Fruit fly (Drosophila melanogaster): Measurements from ENCODE around the gene LSm-4.
A peak's percentile ranks its signal among the peaks of the same experiment; 100 is the strongest.

The LSm-4 gene

dm6 chr2L:10375464-10376236 lies 29.4 kb downstream of the LSm-4 start, which contains the start of the genes CG33303 and dpr19:
Gene CG33303 (minus strand): TSS chr2L:10375757.
Gene dpr19 (plus strand): TSS chr2L:10376168.
- TF ChIP-seq CG14711 (tag; optimal IDR thresholded peaks at IDR 0.05), result peak; percentile 70
- TF ChIP-seq Clk (GFP tag; optimal IDR thresholded peaks at IDR 0.05), result no peak
- TF ChIP-seq kay (GFP tag; ENCODE audit: borderline replicate concordance), result no peak
- peak; percentile 79 for TF ChIP-seq CG33017 (tag; optimal IDR thresholded peaks at IDR 0.05)
- no peak for TF ChIP-seq toe (GFP tag; optimal IDR thresholded peaks at IDR 0.05)
- TF ChIP-seq CG11617 (GFP tag; optimal IDR thresholded peaks at IDR 0.05), result peak; percentile 73
- TF ChIP-seq Mnt (GFP tag; optimal IDR thresholded peaks at IDR 0.05), result peak; percentile 13
- no peak for TF ChIP-seq CG5204 (GFP tag; optimal IDR thresholded peaks at IDR 0.05)
- peak; percentile 40 for TF ChIP-seq tj (GFP tag; optimal IDR thresholded peaks at IDR 0.05)
- TF ChIP-seq Hr96 (GFP tag; optimal IDR thresholded peaks at IDR 0.05), result no peak
- peak; percentile 29 for TF ChIP-seq CG12768 (GFP tag; optimal IDR thresholded peaks at IDR 0.05)
- TF ChIP-seq pad (GFP tag; optimal IDR thresholded peaks at IDR 0.05), result no peak
- peak; percentile 38 for TF ChIP-seq cic (GFP tag; optimal IDR thresholded peaks at IDR 0.05)
- TF ChIP-seq CG1620 (GFP tag; optimal IDR thresholded peaks at IDR 0.05), result no peak
- TF ChIP-seq bab1 (GFP tag; optimal IDR thresholded peaks at IDR 0.05), result peak; percentile 38
- peak; percentile 74 for TF ChIP-seq CG7101 (tag; optimal IDR thresholded peaks at IDR 0.05)
- peak; percentile 8 for TF ChIP-seq ovo (GFP tag; optimal IDR thresholded peaks at IDR 0.05)
- peak; percentile 63 for TF ChIP-seq CG7045 (GFP tag; optimal IDR thresholded peaks at IDR 0.05)

dm6 chr2L:10373605-10374269 lies 31.3 kb downstream of the LSm-4 start, which contains the start of gene rho-5:
Gene rho-5 (minus strand): TSS chr2L:10373900.
- no peak for TF ChIP-seq CG14711 (tag; optimal IDR thresholded peaks at IDR 0.05)
- TF ChIP-seq CG7045 (GFP tag; optimal IDR thresholded peaks at IDR 0.05), result no peak
- no peak for TF ChIP-seq Mnt (GFP tag; optimal IDR thresholded peaks at IDR 0.05)
- TF ChIP-seq toe (GFP tag; optimal IDR thresholded peaks at IDR 0.05), result no peak
- no peak for TF ChIP-seq Clk (GFP tag; optimal IDR thresholded peaks at IDR 0.05)
- no peak for TF ChIP-seq ovo (GFP tag; optimal IDR thresholded peaks at IDR 0.05)
- no peak for TF ChIP-seq Hr96 (GFP tag; optimal IDR thresholded peaks at IDR 0.05)
- no peak for TF ChIP-seq CG12768 (GFP tag; optimal IDR thresholded peaks at IDR 0.05)
- no peak for TF ChIP-seq pad (GFP tag; optimal IDR thresholded peaks at IDR 0.05)
- TF ChIP-seq CG1620 (GFP tag; optimal IDR thresholded peaks at IDR 0.05), result no peak
- no peak for TF ChIP-seq CG33017 (tag; optimal IDR thresholded peaks at IDR 0.05)
- no peak for TF ChIP-seq cnc (optimal IDR thresholded peaks at IDR 0.05)
- no peak for TF ChIP-seq CG7101 (tag; optimal IDR thresholded peaks at IDR 0.05)
- TF ChIP-seq tj (GFP tag; optimal IDR thresholded peaks at IDR 0.05), result no peak

DNA sequence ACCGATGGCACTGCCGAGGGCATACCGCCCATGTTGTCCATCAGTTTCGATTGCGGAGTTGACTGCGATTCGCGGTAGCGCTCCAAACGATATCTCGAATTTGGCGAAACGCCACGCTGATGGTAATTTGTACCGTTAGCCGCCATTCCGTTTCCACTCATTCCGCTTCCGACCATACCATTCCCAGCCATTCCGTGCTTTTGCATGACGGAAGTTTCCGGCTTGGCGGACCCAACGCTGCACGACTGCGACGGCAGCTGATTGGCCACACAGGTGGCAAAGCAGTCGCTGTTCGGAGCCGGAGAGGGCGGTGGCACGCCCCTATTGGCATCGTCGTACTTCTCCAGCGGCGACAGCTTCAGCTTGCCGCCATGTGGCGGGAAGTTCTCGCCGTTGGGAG lies 32.7 kb downstream of the LSm-4 start:
- no peak for TF ChIP-seq CG7101 (tag; optimal IDR thresholded peaks at IDR 0.05)
- TF ChIP-seq CG14711 (tag; optimal IDR thresholded peaks at IDR 0.05), result no peak
- no peak for TF ChIP-seq CG1620 (GFP tag; optimal IDR thresholded peaks at IDR 0.05)
- no peak for TF ChIP-seq toe (GFP tag; optimal IDR thresholded peaks at IDR 0.05)
- no peak for TF ChIP-seq cnc (optimal IDR thresholded peaks at IDR 0.05)
- TF ChIP-seq CG11617 (GFP tag; optimal IDR thresholded peaks at IDR 0.05), result no peak
- TF ChIP-seq CG12768 (GFP tag; optimal IDR thresholded peaks at IDR 0.05), result no peak
- TF ChIP-seq pad (GFP tag; optimal IDR thresholded peaks at IDR 0.05), result no peak
- no peak for TF ChIP-seq Clk (GFP tag; optimal IDR thresholded peaks at IDR 0.05)
- TF ChIP-seq Hr96 (GFP tag; optimal IDR thresholded peaks at IDR 0.05), result no peak
- no peak for TF ChIP-seq ovo (GFP tag; optimal IDR thresholded peaks at IDR 0.05)
- TF ChIP-seq Mnt (GFP tag; optimal IDR thresholded peaks at IDR 0.05), result no peak
- no peak for TF ChIP-seq bab1 (GFP tag; optimal IDR thresholded peaks at IDR 0.05)
- no peak for TF ChIP-seq kay (GFP tag; ENCODE audit: borderline replicate concordance)

DNA sequence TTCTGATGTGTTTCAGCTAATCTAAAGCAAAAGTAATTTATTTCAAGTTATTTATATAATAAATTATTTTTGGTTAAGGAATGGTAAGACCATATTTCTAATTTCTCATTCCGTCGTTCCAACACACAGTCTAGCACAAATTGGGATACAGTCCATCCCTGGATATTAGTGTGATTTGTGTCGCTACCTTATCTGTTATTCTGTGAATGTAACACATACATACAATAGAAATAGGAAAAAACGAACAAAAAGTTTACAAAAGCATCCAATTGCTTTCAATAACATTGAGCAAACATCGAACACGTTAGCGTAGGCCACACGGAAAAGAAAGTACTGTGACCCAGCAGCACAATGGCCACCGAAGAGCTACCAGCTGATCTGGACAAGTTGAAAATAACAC lies 38.5 kb downstream of the LSm-4 start, which contains the start of gene CG5056:
Gene CG5056, plus strand, starts transcription at position 168 of the 400 bp plus-strand sequence.
- TF ChIP-seq Hr96 (GFP tag; optimal IDR thresholded peaks at IDR 0.05) (no peak), CG7045 (GFP tag; optimal IDR thresholded peaks at IDR 0.05) (no peak), CG14711 (tag; optimal IDR thresholded peaks at IDR 0.05) (peak; percentile 37), cnc (optimal IDR thresholded peaks at IDR 0.05) (no peak), CG12768 (GFP tag; optimal IDR thresholded peaks at IDR 0.05) (no peak), CG5204 (GFP tag; optimal IDR thresholded peaks at IDR 0.05) (no peak), CG7101 (tag; optimal IDR thresholded peaks at IDR 0.05) (no peak), CG33017 (tag; optimal IDR thresholded peaks at IDR 0.05) (peak; percentile 10), pad (GFP tag; optimal IDR thresholded peaks at IDR 0.05) (no peak), bab1 (GFP tag; optimal IDR thresholded peaks at IDR 0.05) (peak; percentile 69), Mnt (GFP tag; optimal IDR thresholded peaks at IDR 0.05) (no peak), CG11617 (GFP tag; optimal IDR thresholded peaks at IDR 0.05) (no peak), Crg-1 (GFP tag; optimal IDR thresholded peaks at IDR 0.05) (peak; percentile 12), toe (GFP tag; optimal IDR thresholded peaks at IDR 0.05) (no peak)

DNA sequence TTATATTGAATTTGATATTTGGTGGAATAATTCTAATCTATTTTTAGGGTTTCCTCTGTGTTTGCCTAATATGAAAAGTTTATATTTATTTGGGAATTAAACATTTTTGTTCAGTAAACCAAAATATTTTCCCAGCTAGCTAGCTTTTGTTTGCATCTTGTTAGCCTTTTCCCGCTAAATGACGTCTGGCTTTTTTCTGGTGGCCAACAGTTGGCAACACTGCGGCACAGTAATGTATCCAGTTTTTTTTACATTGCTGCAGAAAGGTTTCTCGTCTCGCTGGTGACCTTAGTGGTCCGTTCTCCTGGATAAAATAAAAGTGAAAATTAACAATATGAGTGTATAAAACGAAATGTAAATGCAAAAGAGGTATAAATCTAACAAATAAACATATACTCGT lies 40.8 kb downstream of the LSm-4 start, which contains the start of gene lft:
Gene lft, plus strand, starts transcription at position 243 of the 400 bp plus-strand sequence.
- TF ChIP-seq CG33017 (tag; optimal IDR thresholded peaks at IDR 0.05) (no peak), pad (GFP tag; optimal IDR thresholded peaks at IDR 0.05) (no peak), Crg-1 (GFP tag; optimal IDR thresholded peaks at IDR 0.05) (no peak), Hr96 (GFP tag; optimal IDR thresholded peaks at IDR 0.05) (no peak), tj (GFP tag; optimal IDR thresholded peaks at IDR 0.05) (no peak), CG1620 (GFP tag; optimal IDR thresholded peaks at IDR 0.05) (no peak), CG5204 (GFP tag; optimal IDR thresholded peaks at IDR 0.05) (no peak), CG14711 (tag; optimal IDR thresholded peaks at IDR 0.05) (no peak), ovo (GFP tag; optimal IDR thresholded peaks at IDR 0.05) (no peak), CG11617 (GFP tag; optimal IDR thresholded peaks at IDR 0.05) (no peak), cic (GFP tag; optimal IDR thresholded peaks at IDR 0.05) (no peak), Mnt (GFP tag; optimal IDR thresholded peaks at IDR 0.05) (no peak)

All from whole organism, adult.